Fruit fly (Drosophila melanogaster): ENCODE measurements around the gene wkd.

- TF ChIP-seq usp (GFP tag; optimal IDR thresholded peaks at IDR 0.05) (no peak), psq (optimal IDR thresholded peaks at IDR 0.05) (no peak)
Measured at dm6 chr3R:11557492-11557965, 23.8 kb upstream of the wkd start, which contains the start of gene CG10898.
